Worm (Caenorhabditis elegans) whole organism, L2 larva: ENCODE measurements around the gene daf-19.

Experiments
- R02D3.7 ChIP-seq: fragments of 150-350 bp; optimal IDR thresholded peaks from 2 replicates; lab custom pipeline; 2014; ENCODE audit warnings: missing biosample characterization, missing genetic modification characterization
- aly-2 ChIP-seq: fragments of 150-350 bp; optimal IDR thresholded peaks from 2 replicates; lab custom pipeline; 2014; ENCODE audit warnings: missing biosample characterization, missing genetic modification characterization
- ama-1 ChIP-seq: fragments of 150-350 bp; optimal IDR thresholded peaks from 2 replicates; lab custom pipeline; 2018; ENCODE audit warnings: inconsistent platforms
- ceh-16 ChIP-seq: fragments of 150-350 bp; optimal IDR thresholded peaks from 2 replicates; lab custom pipeline; 2014; ENCODE audit warnings: missing biosample characterization, missing genetic modification characterization
- nhr-237 ChIP-seq: fragments of 150-350 bp; optimal IDR thresholded peaks from 2 replicates; lab custom pipeline; 2014; ENCODE audit warnings: missing biosample characterization, missing genetic modification characterization
- snpc-4 ChIP-seq: fragments of 150-350 bp; optimal IDR thresholded peaks from 2 replicates; lab custom pipeline; 2014; ENCODE audit warnings: missing biosample characterization, missing genetic modification characterization
- unc-62 ChIP-seq: fragments of 150-350 bp; optimal IDR thresholded peaks from 2 replicates; lab custom pipeline; 2014; ENCODE audit warnings: missing biosample characterization, missing genetic modification reagents, missing genetic modification characterization

DNA sequence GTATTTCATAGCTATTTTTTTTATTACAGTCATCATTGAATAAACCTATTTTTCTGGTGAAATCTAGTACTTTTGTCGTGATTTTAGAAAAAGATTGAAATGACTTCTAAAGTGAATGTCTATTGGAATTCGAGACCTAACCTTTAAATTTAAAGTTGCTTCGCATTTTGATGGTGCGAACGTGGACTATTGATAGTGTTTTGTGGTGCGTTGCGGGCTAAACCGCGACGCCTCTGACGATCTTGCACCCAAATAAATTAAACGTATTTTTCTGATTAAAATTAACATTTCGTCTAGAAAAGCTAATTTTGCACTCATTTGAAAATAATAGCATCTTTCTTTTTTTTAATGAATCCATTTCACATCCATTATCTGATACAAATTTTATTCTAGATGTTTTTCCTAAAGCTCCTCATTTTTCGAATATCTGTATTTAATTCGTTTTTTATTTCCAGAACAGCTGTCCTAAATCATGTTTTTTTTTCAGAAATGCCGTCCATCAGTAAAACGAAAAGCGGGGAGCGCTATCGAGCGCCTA, 3.4 kb upstream of the daf-19 start, which contains the start of gene wbp-11:
- TF ChIP-seq nhr-237 (tag; lab: Kevin White, UChicago) (no peak), aly-2 (tag; lab: Kevin White, UChicago) (no peak), unc-62 (GFP tag; lab: Kevin White, UChicago) (no peak), ceh-16 (tag; lab: Kevin White, UChicago) (no peak), ama-1 (lab: Kevin White, UChicago) (no peak), snpc-4 (tag; lab: Kevin White, UChicago) (no peak), R02D3.7 (no peak)
